Worm (Caenorhabditis elegans): ENCODE measurements around the gene F54H12.4.

Gene F54H12.4

ce11 chrIII:7940819-7941218 lies 21.7 kb downstream of the F54H12.4 start, which contains the start of gene C29E4.12 (continued):
- peak; percentile 62 for TF ChIP-seq irx-1 (tag; optimal IDR thresholded peaks at IDR 0.05)
- peak; percentile 81 for TF ChIP-seq skn-1 (tag; optimal IDR thresholded peaks at IDR 0.05)
- TF ChIP-seq ceh-63 (GFP tag; optimal IDR thresholded peaks at IDR 0.05) = no peak
- no peak for TF ChIP-seq sox-4 (tag; optimal IDR thresholded peaks at IDR 0.05)
- peak; percentile 26 for TF ChIP-seq egl-13 (tag; optimal IDR thresholded peaks at IDR 0.05)
- peak; percentile 79 for TF ChIP-seq nhr-19 (GFP tag; conservative IDR thresholded peaks at IDR 0.05)
- TF ChIP-seq nhr-85 (tag) = peak; percentile 86
- peak; percentile 82 for TF ChIP-seq nhr-71 (tag; optimal IDR thresholded peaks at IDR 0.05)
- peak; percentile 61 for TF ChIP-seq nhr-77 (tag; optimal IDR thresholded peaks at IDR 0.05)
- TF ChIP-seq ceh-82 (tag; optimal IDR thresholded peaks at IDR 0.05) = peak; percentile 47 to 79 (median 69)
- peak in 1 of 2 experiments; percentile 18 for TF ChIP-seq ztf-11 (tag; optimal IDR thresholded peaks at IDR 0.05)
- TF ChIP-seq ceh-88 (GFP tag; IDR thresholded peaks at IDR 0.05) = no peak
- no peak for TF ChIP-seq ets-5 (GFP tag; IDR thresholded peaks at IDR 0.05)
- TF ChIP-seq lin-14 (GFP tag; optimal IDR thresholded peaks at IDR 0.05) = no peak
- no peak for TF ChIP-seq pag-3 (tag; optimal IDR thresholded peaks at IDR 0.05; ENCODE audit: borderline replicate concordance, insufficient read depth)
- peak; percentile 25 for TF ChIP-seq zip-4 (GFP tag; optimal IDR thresholded peaks at IDR 0.05)
- peak; percentile 63 for TF ChIP-seq C04F5.9 (tag; optimal IDR thresholded peaks at IDR 0.05)
- no peak for TF ChIP-seq C34B4.2 (tag; optimal IDR thresholded peaks at IDR 0.05)
- no peak for TF ChIP-seq aha-1 (tag; optimal IDR thresholded peaks at IDR 0.05)
- TF ChIP-seq alr-1 (tag; optimal IDR thresholded peaks at IDR 0.05; ENCODE audit: borderline replicate concordance) = no peak
- peak; percentile 65 for TF ChIP-seq pax-3 (tag; optimal IDR thresholded peaks at IDR 0.05)
- TF ChIP-seq aly-2 (tag; optimal IDR thresholded peaks at IDR 0.05) = peak; percentile 64
- TF ChIP-seq ceh-90 (tag; optimal IDR thresholded peaks at IDR 0.05) = peak; percentile 34
- peak; percentile 82 for TF ChIP-seq isw-1 (GFP tag; IDR thresholded peaks at IDR 0.05)
- no peak for TF ChIP-seq sup-37 (GFP tag; optimal IDR thresholded peaks at IDR 0.05)
- peak; percentile 53 for TF ChIP-seq unc-86 (tag; optimal IDR thresholded peaks at IDR 0.05)
- peak; percentile 70 for TF ChIP-seq lin-13 (GFP tag; optimal IDR thresholded peaks at IDR 0.05)
- TF ChIP-seq nhr-11 (tag; optimal IDR thresholded peaks at IDR 0.05) = peak; percentile 59
- peak; percentile 87 for TF ChIP-seq rnt-1 (tag; optimal IDR thresholded peaks at IDR 0.05)
- no peak for TF ChIP-seq vab-15 (tag; optimal IDR thresholded peaks at IDR 0.05)
- TF ChIP-seq nhr-12 (tag; optimal IDR thresholded peaks at IDR 0.05) = no peak
- peak; percentile 62 for TF ChIP-seq F16B12.6 (tag; optimal IDR thresholded peaks at IDR 0.05)
- TF ChIP-seq lin-35 (GFP tag; optimal IDR thresholded peaks at IDR 0.05) = peak; percentile 98 to 99
- TF ChIP-seq ceh-8 (GFP tag; optimal IDR thresholded peaks at IDR 0.05) = no peak
- TF ChIP-seq sptf-1 (tag; optimal IDR thresholded peaks at IDR 0.05) = no peak
- peak; percentile 96 to 98 (median 98) for TF ChIP-seq dpl-1 (GFP tag; optimal IDR thresholded peaks at IDR 0.05)
- TF ChIP-seq pqm-1 (tag; optimal IDR thresholded peaks at IDR 0.05) = no peak
- peak; percentile 62 for TF ChIP-seq fkh-8 (tag; optimal IDR thresholded peaks at IDR 0.05)
- TF ChIP-seq nhr-76 (tag; optimal IDR thresholded peaks at IDR 0.05) = no peak
- peak; percentile 74 for TF ChIP-seq nhr-20 (tag; optimal IDR thresholded peaks at IDR 0.05)
- no peak for TF ChIP-seq ztf-4 (tag; optimal IDR thresholded peaks at IDR 0.05)
- no peak for TF ChIP-seq unc-62 (GFP tag; optimal IDR thresholded peaks at IDR 0.05)

- no peak for TF ChIP-seq mep-1 (tag; optimal IDR thresholded peaks at IDR 0.05)
- no peak for TF ChIP-seq unc-86 (tag; optimal IDR thresholded peaks at IDR 0.05)
- no peak for TF ChIP-seq efl-3 (GFP tag; optimal IDR thresholded peaks at IDR 0.05)
- no peak for TF ChIP-seq unc-130 (tag; optimal IDR thresholded peaks at IDR 0.05)
- no peak for TF ChIP-seq C04F5.9 (tag; optimal IDR thresholded peaks at IDR 0.05)
- TF ChIP-seq unc-62 (GFP tag; optimal IDR thresholded peaks at IDR 0.05) = no peak
- no peak for TF ChIP-seq irx-1 (tag; optimal IDR thresholded peaks at IDR 0.05)
- no peak for TF ChIP-seq ceh-8 (GFP tag; optimal IDR thresholded peaks at IDR 0.05)
- TF ChIP-seq nhr-76 (tag; optimal IDR thresholded peaks at IDR 0.05) = no peak
- TF ChIP-seq lin-14 (GFP tag; optimal IDR thresholded peaks at IDR 0.05) = no peak
- no peak for TF ChIP-seq lin-35 (GFP tag; optimal IDR thresholded peaks at IDR 0.05)
Observed at ce11 chrIII:7937548-7937947, 25.0 kb downstream of the F54H12.4 start, which contains the start of gene C29E4.10. Gene C29E4.10, plus strand, starts transcription at chrIII:7937848.
